Worm (Caenorhabditis elegans) whole organism, mixed stage, embryonic: ENCODE results near the gene H13N06.2.

Experiments used
- M03D4.4 ChIP-seq: sonication (generic microtip); optimal IDR thresholded peaks from 2 replicates; lab custom pipeline; 2017; ENCODE audit warnings: mild to moderate bottlenecking, missing genetic modification characterization, missing compliant biosample characterization
- blmp-1 ChIP-seq: fragments of 150-350 bp; optimal IDR thresholded peaks from 2 replicates; lab custom pipeline; 2014; ENCODE audit warnings: missing biosample characterization, missing genetic modification characterization
- ceh-43 ChIP-seq: fragments of 200-800 bp; sonication (Bioruptor generic); optimal IDR thresholded peaks from 2 replicates; lab custom pipeline; 2018; ENCODE audit warnings: mild to moderate bottlenecking, missing genetic modification characterization, moderate library complexity, missing compliant biosample characterization
- elt-1 ChIP-seq: sonication (generic microtip); optimal IDR thresholded peaks from 2 replicates; lab custom pipeline; 2017; ENCODE audit warnings: missing genetic modification characterization, mild to moderate bottlenecking, missing compliant biosample characterization, antibody characterized with exemption, moderate library complexity, borderline replicate concordance; ENCODE audit not compliant: insufficient read depth
- lin-13 ChIP-seq: fragments of 150-350 bp; optimal IDR thresholded peaks from 2 replicates; lab custom pipeline; 2014; ENCODE audit warnings: missing biosample characterization, missing genetic modification characterization
- mep-1 ChIP-seq: fragments of 150-350 bp; optimal IDR thresholded peaks from 2 replicates; lab custom pipeline; 2017; ENCODE audit warnings: missing biosample characterization, missing genetic modification reagents, missing genetic modification characterization, inconsistent platforms
- nhr-237 ChIP-seq: fragments of 150-350 bp; optimal IDR thresholded peaks from 2 replicates; lab custom pipeline; 2014; ENCODE audit warnings: missing biosample characterization, missing genetic modification characterization
- nhr-28 ChIP-seq: fragments of 150-350 bp; optimal IDR thresholded peaks from 2 replicates; lab custom pipeline; 2014; ENCODE audit warnings: missing biosample characterization, missing genetic modification characterization
- nhr-76 ChIP-seq: sonication (generic microtip); optimal IDR thresholded peaks from 2 replicates; lab custom pipeline; 2017; ENCODE audit warnings: missing biosample characterization, missing genetic modification characterization
- pha-4 ChIP-seq: fragments of 150-350 bp; optimal IDR thresholded peaks from 2 replicates; lab custom pipeline; 2018; ENCODE audit warnings: missing biosample characterization, missing genetic modification reagents, missing genetic modification characterization
- sem-2 ChIP-seq: fragments of 200-800 bp; sonication (Bioruptor generic); optimal IDR thresholded peaks from 2 replicates; lab custom pipeline; 2018; ENCODE audit warnings: mild to moderate bottlenecking, missing genetic modification characterization, missing compliant biosample characterization
- snpc-4 ChIP-seq: fragments of 150-350 bp; optimal IDR thresholded peaks from 2 replicates; lab custom pipeline; 2014; ENCODE audit warnings: missing biosample characterization, missing genetic modification characterization
- sptf-1 ChIP-seq: sonication (generic microtip); optimal IDR thresholded peaks from 2 replicates; lab custom pipeline; 2017; ENCODE audit warnings: mild to moderate bottlenecking, missing genetic modification characterization, moderate library complexity, missing compliant biosample characterization
- unc-62 ChIP-seq: fragments of 150-350 bp; optimal IDR thresholded peaks from 2 replicates; lab custom pipeline; 2014; ENCODE audit warnings: missing biosample characterization, missing genetic modification reagents, missing genetic modification characterization

ce11 chrX:15535190-15535636, 47.3 kb downstream of the H13N06.2 start:
- TF ChIP-seq elt-1 (tag; lab: Kevin White, UChicago) (no peak), sptf-1 (tag; lab: Kevin White, UChicago) (peak; percentile 15), pha-4 (tag; lab: Kevin White, UChicago) (no peak), mep-1 (tag; lab: Kevin White, UChicago) (no peak), lin-13 (tag; lab: Kevin White, UChicago) (no peak), M03D4.4 (tag; lab: Kevin White, UChicago) (no peak), sem-2 (GFP tag; lab: Kevin White, UChicago) (no peak), nhr-76 (tag; lab: Kevin White, UChicago) (no peak), unc-62 (GFP tag; lab: Kevin White, UChicago) (no peak), nhr-28 (tag; lab: Kevin White, UChicago) (no peak), blmp-1 (no peak), ceh-43 (GFP tag; lab: Kevin White, UChicago) (no peak), nhr-237 (no peak), snpc-4 (no peak)
